Fruit fly (Drosophila melanogaster): ENCODE measurements around the gene Vha100-4.

dm6 chr3R:18404713-18405112 lies 15.1 kb upstream of the Vha100-4 start, which contains the start of gene CG7685:
- TF ChIP-seq sage (GFP tag; optimal IDR thresholded peaks at IDR 0.05) = no peak
- no peak for TF ChIP-seq CrebA (GFP tag; optimal IDR thresholded peaks at IDR 0.05; ENCODE audit: borderline replicate concordance)
- TF ChIP-seq psq (GFP tag; optimal IDR thresholded peaks at IDR 0.05) = peak; percentile 22

Measured in whole organism, wandering third instar larva.